Fruit fly (Drosophila melanogaster): Measurements from ENCODE around the gene CG11656.
A peak's percentile ranks its signal among the peaks of the same experiment; 100 is the strongest.

The CG11656 gene

dm6 chr3R:13015811-13016766, 6.4 kb downstream of the CG11656 start (continued):
- no peak for TF ChIP-seq CG11504 (tag; optimal IDR thresholded peaks at IDR 0.05)
- no peak for TF ChIP-seq HLH4C (GFP tag; IDR thresholded peaks at IDR 0.05; ENCODE audit: partially characterized antibody)
- peak; percentile 22 for TF ChIP-seq CG12659 (GFP tag; optimal IDR thresholded peaks at IDR 0.05)
- TF ChIP-seq gcm (GFP tag; optimal IDR thresholded peaks at IDR 0.05): no peak
- TF ChIP-seq Dip2 (GFP tag; IDR thresholded peaks at IDR 0.05): no peak
- TF ChIP-seq schlank (tag; optimal IDR thresholded peaks at IDR 0.05): no peak
- peak; percentile 18 for TF ChIP-seq pho (GFP tag; optimal IDR thresholded peaks at IDR 0.05)
- no peak for TF ChIP-seq hkb (optimal IDR thresholded peaks at IDR 0.05)
- TF ChIP-seq hkb (GFP tag; IDR thresholded peaks at IDR 0.05): no peak
- no peak for TF ChIP-seq Lhr (GFP tag; optimal IDR thresholded peaks at IDR 0.05)
- no peak for TF ChIP-seq pum (GFP tag; optimal IDR thresholded peaks at IDR 0.05)
- TF ChIP-seq CG31388 (GFP tag; optimal IDR thresholded peaks at IDR 0.05): no peak
- peak; percentile 91 for TF ChIP-seq Sry-β (GFP tag; optimal IDR thresholded peaks at IDR 0.05)
- no peak for TF ChIP-seq pzg (GFP tag; optimal IDR thresholded peaks at IDR 0.05)
- TF ChIP-seq HHEX (GFP tag; optimal IDR thresholded peaks at IDR 0.05): no peak
- TF ChIP-seq zen2 (GFP tag; IDR thresholded peaks at IDR 0.05; ENCODE audit: partially characterized antibody): no peak
- no peak for TF ChIP-seq CG9876 (GFP tag; optimal IDR thresholded peaks at IDR 0.05)
- peak; percentile 39 for TF ChIP-seq CG9609 (GFP tag; optimal IDR thresholded peaks at IDR 0.05)
- no peak for TF ChIP-seq tio (GFP tag; optimal IDR thresholded peaks at IDR 0.05)
- no peak for TF ChIP-seq z (GFP tag; IDR thresholded peaks at IDR 0.05)
- TF ChIP-seq CG7987 (GFP tag; optimal IDR thresholded peaks at IDR 0.05): no peak
- TF ChIP-seq CG12155 (GFP tag; optimal IDR thresholded peaks at IDR 0.05): peak; percentile 7
- no peak for TF ChIP-seq gsb (GFP tag; IDR thresholded peaks at IDR 0.05)
- no peak for TF ChIP-seq otp (GFP tag; IDR thresholded peaks at IDR 0.05)
- no peak for TF ChIP-seq repo (GFP tag; optimal IDR thresholded peaks at IDR 0.05)
- TF ChIP-seq usp (GFP tag; optimal IDR thresholded peaks at IDR 0.05): no peak
- TF ChIP-seq CG34224 (GFP tag; IDR thresholded peaks at IDR 0.05; ENCODE audit: partially characterized antibody): no peak
- TF ChIP-seq CG4360 (GFP tag; IDR thresholded peaks at IDR 0.05): no peak
- no peak for TF ChIP-seq CG7786 (GFP tag; optimal IDR thresholded peaks at IDR 0.05)
- no peak for TF ChIP-seq Abd-B (GFP tag; optimal IDR thresholded peaks at IDR 0.05)
- peak; percentile 22 for TF ChIP-seq gem (tag; optimal IDR thresholded peaks at IDR 0.05)
- TF ChIP-seq lilli (GFP tag; optimal IDR thresholded peaks at IDR 0.05): peak; percentile 16
- TF ChIP-seq amos (GFP tag; IDR thresholded peaks at IDR 0.05; ENCODE audit: partially characterized antibody): no peak
- no peak for TF ChIP-seq HLH3B (GFP tag; IDR thresholded peaks at IDR 0.05)
- TF ChIP-seq esg (GFP tag; conservative IDR thresholded peaks at IDR 0.05): no peak
- TF ChIP-seq crp (GFP tag; optimal IDR thresholded peaks at IDR 0.05): no peak
- peak; percentile 6 for TF ChIP-seq B-H2 (GFP tag; optimal IDR thresholded peaks at IDR 0.05)
- TF ChIP-seq CG3163 (GFP tag; optimal IDR thresholded peaks at IDR 0.05): no peak
- no peak for TF ChIP-seq CG14441 (GFP tag; IDR thresholded peaks at IDR 0.05)
- no peak for TF ChIP-seq bab2 (GFP tag; optimal IDR thresholded peaks at IDR 0.05)
- TF ChIP-seq Ada2b (GFP tag; IDR thresholded peaks at IDR 0.05): no peak
- no peak for TF ChIP-seq CG4282 (GFP tag; optimal IDR thresholded peaks at IDR 0.05)
- 0 out of 3 replicates have a peak, but pooled peaks have one; percentile 12 for TF ChIP-seq CG17361 (GFP tag; IDR thresholded peaks at IDR 0.05)
- no peak for TF ChIP-seq ranshi (GFP tag; IDR thresholded peaks at IDR 0.05)
- no peak for TF ChIP-seq CG3065 (GFP tag; optimal IDR thresholded peaks at IDR 0.05)
- no peak for TF ChIP-seq CG10979 (tag; optimal IDR thresholded peaks at IDR 0.05)
- TF ChIP-seq CG11696 (GFP tag; IDR thresholded peaks at IDR 0.05): no peak
- no peak for TF ChIP-seq CG15269 (tag; optimal IDR thresholded peaks at IDR 0.05)
- no peak for TF ChIP-seq nerfin-2 (GFP tag; IDR thresholded peaks at IDR 0.05; ENCODE audit: partially characterized antibody)

Measured in whole organism, embryonic.